Worm (Caenorhabditis elegans) whole organism, L1 larva: Measurements from ENCODE around the gene gna-1.

ENCODE experiments used
- C04F5.9 ChIP-seq: sonication (generic microtip); optimal IDR thresholded peaks from 2 replicates; lab custom pipeline; 2016; ENCODE audit warnings: missing genetic modification characterization, missing compliant biosample characterization
- C16A3.4 ChIP-seq: fragments of 150-350 bp; optimal IDR thresholded peaks from 2 replicates; lab custom pipeline; 2014; ENCODE audit warnings: missing biosample characterization, missing genetic modification characterization
- F16B12.6 ChIP-seq: fragments of 150-350 bp; optimal IDR thresholded peaks from 2 replicates; lab custom pipeline; 2014; ENCODE audit warnings: missing biosample characterization, missing genetic modification characterization
- Y116A8C.19 ChIP-seq: sonication (generic microtip); optimal IDR thresholded peaks from 2 replicates; lab custom pipeline; 2016; ENCODE audit warnings: missing compliant biosample characterization, missing genetic modification characterization, borderline replicate concordance
- aha-1 ChIP-seq: fragments of 150-350 bp; optimal IDR thresholded peaks from 2 replicates; lab custom pipeline; 2014; ENCODE audit warnings: missing biosample characterization, missing genetic modification characterization
- alr-1 ChIP-seq: fragments of 200-800 bp; sonication (Bioruptor generic); optimal IDR thresholded peaks from 2 replicates; lab custom pipeline; 2018; ENCODE audit warnings: borderline replicate concordance, mild to moderate bottlenecking, missing genetic modification characterization, missing compliant biosample characterization
- aly-2 ChIP-seq: fragments of 150-350 bp; optimal IDR thresholded peaks from 2 replicates; lab custom pipeline; 2014; ENCODE audit warnings: missing biosample characterization, missing genetic modification characterization
- blmp-1 ChIP-seq: fragments of 150-350 bp; optimal IDR thresholded peaks from 2 replicates; lab custom pipeline; 2014; ENCODE audit warnings: missing biosample characterization, missing genetic modification characterization
- ceh-63 ChIP-seq: fragments of 200-800 bp; sonication (Bioruptor generic); optimal IDR thresholded peaks from 2 replicates; lab custom pipeline; 2018; ENCODE audit warnings: mild to moderate bottlenecking, missing genetic modification characterization, missing compliant biosample characterization
- ceh-82 ChIP-seq, 3 experiments: fragments of 150-350 bp in 1 of 3; sonication (generic microtip) in 2 of 3; optimal IDR thresholded peaks; 2 replicates each; lab custom pipeline; 2014 to 2017; ENCODE audit warnings: missing biosample characterization in 3 of 3, missing genetic modification characterization in 3 of 3
- dsc-1 ChIP-seq: sonication (generic microtip); optimal IDR thresholded peaks from 2 replicates; lab custom pipeline; 2016; ENCODE audit warnings: mild to moderate bottlenecking, missing genetic modification characterization, missing compliant biosample characterization
- efl-1 ChIP-seq, 4 experiments: fragments of 150-350 bp; optimal IDR thresholded peaks in 3 of 4; peaks in 1 of 4; 1 replicate in 1 of 4; 2 replicates in 3 of 4; lab custom pipeline; 2014; ENCODE audit warnings: missing biosample characterization in 2 of 4, missing genetic modification characterization in 2 of 4, missing genetic modification reagents in 2 of 4
- egl-13 ChIP-seq: sonication (generic microtip); optimal IDR thresholded peaks from 2 replicates; lab custom pipeline; 2016; ENCODE audit warnings: missing genotype, missing genetic modification reagents, missing genetic modification characterization, missing compliant biosample characterization
- fkh-4 ChIP-seq: sonication (generic microtip); optimal IDR thresholded peaks from 2 replicates; lab custom pipeline; 2016; ENCODE audit warnings: missing compliant biosample characterization, missing genetic modification characterization, borderline replicate concordance
- fkh-8 ChIP-seq: sonication (generic microtip); optimal IDR thresholded peaks from 2 replicates; lab custom pipeline; 2016; ENCODE audit warnings: mild to moderate bottlenecking, missing genetic modification characterization, missing compliant biosample characterization
- hlh-4 ChIP-seq: sonication (generic microtip); optimal IDR thresholded peaks from 2 replicates; lab custom pipeline; 2016; ENCODE audit warnings: mild to moderate bottlenecking, missing genetic modification characterization, missing compliant biosample characterization
- hpl-2 ChIP-seq: fragments of 150-350 bp; optimal IDR thresholded peaks from 2 replicates; lab custom pipeline; 2014; ENCODE audit warnings: missing biosample characterization, missing genetic modification reagents, missing genetic modification characterization
- isw-1 ChIP-seq: fragments of 200-800 bp; sonication (Bioruptor generic); IDR thresholded peaks from 2 replicates; pipeline ENCODE4 v1.3.6; 2022; ENCODE audit warnings: missing genetic modification characterization, missing compliant biosample characterization
- lin-35 ChIP-seq, 2 experiments: fragments of 150-350 bp; optimal IDR thresholded peaks; 2 replicates each; lab custom pipeline; 2014; ENCODE audit warnings: missing biosample characterization in 2 of 2, missing genetic modification characterization in 2 of 2, missing genetic modification reagents in 2 of 2
- lsy-2 ChIP-seq, 2 experiments: fragments of 150-350 bp; optimal IDR thresholded peaks; 2 replicates each; lab custom pipeline; 2014; ENCODE audit warnings: missing biosample characterization in 2 of 2, missing genetic modification characterization in 2 of 2
- mab-9 ChIP-seq: fragments of 200-800 bp; sonication (Bioruptor generic); IDR thresholded peaks from 2 replicates; pipeline ENCODE4 v1.3.6; 2022; ENCODE audit warnings: missing genetic modification reagents, missing genetic modification characterization, missing compliant biosample characterization
- mdl-1 ChIP-seq, 2 experiments: fragments of 150-350 bp; optimal IDR thresholded peaks; 2 replicates each; lab custom pipeline; 2014 to 2017; ENCODE audit warnings: missing biosample characterization in 2 of 2, missing genetic modification characterization in 2 of 2, inconsistent platforms in 1 of 2
- mef-2 ChIP-seq: fragments of 150-350 bp; optimal IDR thresholded peaks from 2 replicates; lab custom pipeline; 2014; ENCODE audit warnings: missing biosample characterization, missing genetic modification characterization
- nhr-19 ChIP-seq: fragments of 200-800 bp; sonication (Bioruptor generic); conservative IDR thresholded peaks from 2 replicates; pipeline ENCODE4 v1.3.6; 2022; ENCODE audit warnings: missing genetic modification characterization, missing compliant biosample characterization
- nhr-237 ChIP-seq: fragments of 150-350 bp; optimal IDR thresholded peaks from 2 replicates; lab custom pipeline; 2014; ENCODE audit warnings: missing biosample characterization, missing genetic modification characterization
- nhr-28 ChIP-seq: fragments of 150-350 bp; optimal IDR thresholded peaks from 2 replicates; lab custom pipeline; 2014; ENCODE audit warnings: missing biosample characterization, missing genetic modification characterization
- nhr-47 ChIP-seq: sonication (generic microtip); optimal IDR thresholded peaks from 2 replicates; lab custom pipeline; 2016; ENCODE audit warnings: mild to moderate bottlenecking, missing genetic modification characterization, moderate library complexity, missing compliant biosample characterization
- nhr-76 ChIP-seq: sonication (generic microtip); optimal IDR thresholded peaks from 2 replicates; lab custom pipeline; 2017; ENCODE audit warnings: missing biosample characterization, missing genetic modification characterization
- nhr-84 ChIP-seq: sonication (generic microtip); optimal IDR thresholded peaks from 2 replicates; lab custom pipeline; 2017; ENCODE audit warnings: missing biosample characterization, missing genetic modification characterization
- nhr-85 ChIP-seq: sonication (generic microtip); peaks from one replicate; lab custom pipeline; 2016; ENCODE audit warnings: missing genetic modification characterization, inconsistent platforms, missing compliant biosample characterization
- skn-1 ChIP-seq: fragments of 150-350 bp; optimal IDR thresholded peaks from 2 replicates; lab custom pipeline; 2014; ENCODE audit warnings: missing biosample characterization, missing genetic modification characterization
- snpc-4 ChIP-seq: fragments of 150-350 bp; optimal IDR thresholded peaks from 2 replicates; lab custom pipeline; 2014; ENCODE audit warnings: missing biosample characterization, missing genetic modification characterization
- sox-4 ChIP-seq: sonication (generic microtip); optimal IDR thresholded peaks from 2 replicates; lab custom pipeline; 2016; ENCODE audit warnings: missing genetic modification characterization, missing compliant biosample characterization
- unc-62 ChIP-seq: fragments of 150-350 bp; optimal IDR thresholded peaks from 2 replicates; lab custom pipeline; 2014; ENCODE audit warnings: missing biosample characterization, missing genetic modification reagents, missing genetic modification characterization
- unc-98 ChIP-seq: fragments of 200-800 bp; sonication (Bioruptor generic); IDR thresholded peaks from 2 replicates; pipeline ENCODE4 v1.3.6; 2022; ENCODE audit warnings: missing genetic modification characterization, missing compliant biosample characterization
- xbp-1 ChIP-seq: sonication (generic microtip); optimal IDR thresholded peaks from 2 replicates; lab custom pipeline; 2016; ENCODE audit warnings: missing genetic modification characterization, missing compliant biosample characterization
- zag-1 ChIP-seq: fragments of 150-350 bp; optimal IDR thresholded peaks from 2 replicates; lab custom pipeline; 2014; ENCODE audit warnings: missing biosample characterization, missing genetic modification characterization
- zip-4 ChIP-seq: fragments of 200-800 bp; sonication (Bioruptor generic); optimal IDR thresholded peaks from 2 replicates; lab custom pipeline; 2018; ENCODE audit warnings: mild to moderate bottlenecking, missing genetic modification characterization, moderate library complexity, missing compliant biosample characterization
- ztf-11 ChIP-seq, 2 experiments: sonication (generic microtip); optimal IDR thresholded peaks; 2 replicates each; lab custom pipeline; 2016 to 2017; ENCODE audit warnings: missing genetic modification characterization in 2 of 2, missing biosample characterization in 1 of 2, missing compliant biosample characterization in 1 of 2
- ztf-4 ChIP-seq: fragments of 150-350 bp; optimal IDR thresholded peaks from 2 replicates; lab custom pipeline; 2014; ENCODE audit warnings: missing biosample characterization, missing genetic modification characterization

The gna-1 gene

DNA sequence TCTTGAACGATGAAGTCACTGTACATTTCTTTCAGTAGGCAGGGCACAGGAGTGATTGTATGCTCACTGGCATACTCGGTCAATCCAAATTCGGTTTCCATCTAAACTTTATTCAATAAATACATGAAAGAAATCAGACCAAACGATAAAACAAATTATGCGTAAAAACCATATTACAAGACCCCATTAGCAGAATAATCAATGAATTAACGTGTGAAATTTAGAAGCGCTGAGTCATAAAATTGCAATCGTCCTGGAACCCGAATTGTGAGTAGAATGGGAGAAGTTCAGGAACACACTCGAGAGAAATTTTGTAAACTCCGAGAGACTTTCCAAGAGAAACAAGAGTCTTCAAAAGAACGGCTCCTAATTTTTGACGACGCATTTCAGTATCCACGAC lies 517 bp downstream of the gna-1 start, which contains the start of gene B0024.11:
B0024.11 (minus strand) TSS at position 101 of the 400 bp plus-strand sequence.
- TF ChIP-seq efl-1 (optimal IDR thresholded peaks at IDR 0.05; lab: Kevin White, UChicago), result no peak
- peak in 1 of 2 experiments; percentile 70 for TF ChIP-seq efl-1 (GFP tag; optimal IDR thresholded peaks at IDR 0.05 in 1 of 2; lab: Kevin White, UChicago)
- TF ChIP-seq sox-4 (tag; lab: Kevin White, UChicago), result no peak
- TF ChIP-seq, all 84 proteins: peak for 1

ce11 chrV:10317294-10317693 lies 2.7 kb downstream of the gna-1 start, which contains the start of gene asps-1:
asps-1 (minus strand) TSS chrV:10317394.
- no peak for TF ChIP-seq nhr-19
- no peak for TF ChIP-seq mab-9 (GFP tag; lab: Robert Waterston, UW)
- no peak for TF ChIP-seq fkh-8
- TF ChIP-seq nhr-28 (tag; lab: Kevin White, UChicago), result no peak
- TF ChIP-seq ztf-4 (tag; lab: Kevin White, UChicago), result no peak
- no peak for TF ChIP-seq zag-1 (tag; lab: Kevin White, UChicago)
- no peak for TF ChIP-seq mdl-1 (tag; optimal IDR thresholded peaks at IDR 0.05; lab: Kevin White, UChicago)
- TF ChIP-seq nhr-237 (tag; lab: Kevin White, UChicago), result no peak
- no peak for TF ChIP-seq zip-4 (GFP tag; lab: Kevin White, UChicago)
- TF ChIP-seq alr-1 (tag; lab: Kevin White, UChicago), result no peak
- TF ChIP-seq ceh-63 (GFP tag; lab: Kevin White, UChicago), result no peak
- no peak for TF ChIP-seq C04F5.9 (tag; lab: Kevin White, UChicago)
- no peak for TF ChIP-seq sox-4 (tag; lab: Kevin White, UChicago)
- TF ChIP-seq nhr-76 (tag; lab: Kevin White, UChicago), result no peak
- TF ChIP-seq fkh-4 (tag; lab: Kevin White, UChicago), result no peak
- TF ChIP-seq F16B12.6 (tag; lab: Kevin White, UChicago), result no peak

DNA sequence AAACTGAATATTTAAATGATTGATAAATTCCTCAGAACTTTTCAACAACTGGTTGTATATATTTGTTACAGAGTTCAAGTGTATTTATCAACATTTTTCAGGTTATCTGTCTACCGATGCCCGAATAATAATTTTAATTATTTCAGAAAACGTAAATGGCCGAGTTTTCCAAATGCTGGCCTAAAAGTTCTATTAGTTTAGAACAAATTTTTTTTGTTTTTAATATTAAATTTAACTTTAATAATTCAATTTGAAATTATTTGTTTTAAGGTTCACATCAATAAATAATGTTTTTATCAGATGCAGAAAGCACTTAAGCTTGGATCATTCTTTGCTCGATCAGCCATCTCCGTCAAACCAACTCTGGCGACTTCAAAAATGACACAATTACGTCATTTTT lies 5.6 kb downstream of the gna-1 start, which contains the start of gene trx-2:
trx-2 (plus strand) TSS at position 301 of the 400 bp plus-strand sequence.
- TF ChIP-seq xbp-1 (tag; lab: Kevin White, UChicago), result no peak
- no peak for TF ChIP-seq nhr-85 (tag; lab: Kevin White, UChicago)
- TF ChIP-seq aly-2 (tag; lab: Kevin White, UChicago), result no peak
- no peak for TF ChIP-seq snpc-4 (tag; lab: Kevin White, UChicago)
- no peak for TF ChIP-seq ztf-4 (tag; lab: Kevin White, UChicago)
- TF ChIP-seq ceh-82 (tag; optimal IDR thresholded peaks at IDR 0.05; lab: Kevin White, UChicago), result no peak
- TF ChIP-seq skn-1 (tag; lab: Kevin White, UChicago), result no peak
- no peak for TF ChIP-seq hpl-2
- TF ChIP-seq C04F5.9 (tag; lab: Kevin White, UChicago), result no peak
- TF ChIP-seq hlh-4 (tag; lab: Kevin White, UChicago), result no peak
- no peak for TF ChIP-seq Y116A8C.19 (tag; lab: Kevin White, UChicago)
- TF ChIP-seq nhr-84 (tag; lab: Kevin White, UChicago), result no peak
- TF ChIP-seq isw-1, result no peak
- TF ChIP-seq C16A3.4, result no peak
- no peak for TF ChIP-seq zag-1 (tag; lab: Kevin White, UChicago)
- TF ChIP-seq lin-35 (GFP tag; optimal IDR thresholded peaks at IDR 0.05; lab: Kevin White, UChicago), result no peak
- no peak for TF ChIP-seq fkh-8
- TF ChIP-seq ztf-11 (tag; optimal IDR thresholded peaks at IDR 0.05; lab: Kevin White, UChicago), result no peak

- TF ChIP-seq nhr-85 (tag; lab: Kevin White, UChicago) (no peak), dsc-1 (tag; lab: Kevin White, UChicago) (no peak), fkh-8 (no peak), egl-13 (tag; lab: Kevin White, UChicago) (no peak), efl-1 (optimal IDR thresholded peaks at IDR 0.05; lab: Kevin White, UChicago) (no peak), efl-1 (GFP tag; optimal IDR thresholded peaks at IDR 0.05 in 1 of 2; lab: Kevin White, UChicago) (no peak), mef-2 (tag; lab: Kevin White, UChicago) (no peak), nhr-47 (tag; lab: Kevin White, UChicago) (no peak), aha-1 (tag; lab: Kevin White, UChicago) (no peak), unc-98 (no peak), unc-62 (no peak), blmp-1 (tag; lab: Kevin White, UChicago) (no peak), lsy-2 (tag; optimal IDR thresholded peaks at IDR 0.05; lab: Kevin White, UChicago) (no peak)
- TF ChIP-seq, all 84 proteins: peak for 0
Observed at ce11 chrV:10313953-10314352, 6.0 kb downstream of the gna-1 start, which contains the start of gene gcy-6. gcy-6 (minus strand) TSS chrV:10314053.
